Fruit fly (Drosophila melanogaster) whole organism, pupa: ENCODE results near the gene Hira.

ENCODE experiments used
- CG10348 ChIP-seq: fragments of 200-800 bp; sonication (Bioruptor generic); IDR thresholded peaks from 2 replicates; pipeline ENCODE4 v1.3.6; 2022; ENCODE audit warnings: missing biosample characterization, missing genetic modification characterization
- CG12605 ChIP-seq: fragments of 200-800 bp; sonication (Bioruptor generic); IDR thresholded peaks from 2 replicates; pipeline ENCODE4 v1.3.6; 2022; ENCODE audit warnings: missing biosample characterization, missing genetic modification characterization
- CG13204 ChIP-seq: fragments of 200-800 bp; sonication (Bioruptor generic); optimal IDR thresholded peaks from 2 replicates; lab custom pipeline; 2018; ENCODE audit warnings: missing biosample characterization, mild to moderate bottlenecking, missing genetic modification characterization, moderate library complexity
- CG14655 ChIP-seq: fragments of 200-800 bp; sonication (Bioruptor generic); optimal IDR thresholded peaks from 3 replicates; lab custom pipeline; 2017; ENCODE audit warnings: mild to moderate bottlenecking, missing biosample characterization, missing genetic modification reagents, missing genetic modification characterization
- CG15710 ChIP-seq: fragments of 200-800 bp; sonication (Bioruptor generic); optimal IDR thresholded peaks from 2 replicates; lab custom pipeline; 2018; ENCODE audit warnings: missing biosample characterization, mild to moderate bottlenecking, missing genetic modification characterization, moderate library complexity
- CG17806 ChIP-seq: fragments of 200-800 bp; sonication (Bioruptor generic); optimal IDR thresholded peaks from 2 replicates; lab custom pipeline; 2018; ENCODE audit warnings: missing biosample characterization, mild to moderate bottlenecking, missing genetic modification characterization, moderate library complexity
- CG32121 ChIP-seq: fragments of 200-800 bp; sonication (Bioruptor generic); IDR thresholded peaks from 2 replicates; pipeline ENCODE4 v1.3.6; 2022; ENCODE audit warnings: missing biosample characterization, missing genetic modification characterization
- CG34367 ChIP-seq: fragments of 200-800 bp; sonication (Bioruptor generic); optimal IDR thresholded peaks from 2 replicates; lab custom pipeline; 2018; ENCODE audit warnings: missing biosample characterization, mild to moderate bottlenecking, missing genetic modification characterization
- CG4496 ChIP-seq: fragments of 200-800 bp; sonication (Bioruptor generic); IDR thresholded peaks from 3 replicates; pipeline ENCODE4 v1.3.6; 2022; ENCODE audit warnings: missing biosample characterization, missing genetic modification characterization
- CG8159 ChIP-seq: fragments of 200-800 bp; sonication (Bioruptor generic); optimal IDR thresholded peaks from 3 replicates; lab custom pipeline; 2018; ENCODE audit warnings: missing biosample characterization, mild to moderate bottlenecking, missing genetic modification characterization, moderate library complexity
- CG8301 ChIP-seq: fragments of 200-800 bp; sonication (Bioruptor generic); optimal IDR thresholded peaks from 2 replicates; lab custom pipeline; 2018; ENCODE audit warnings: missing biosample characterization, mild to moderate bottlenecking, missing genetic modification characterization
- CG9948 ChIP-seq: fragments of 200-800 bp; sonication (Bioruptor generic); optimal IDR thresholded peaks from 2 replicates; lab custom pipeline; 2018; ENCODE audit warnings: missing biosample characterization, mild to moderate bottlenecking, missing genetic modification characterization, moderate library complexity
- D1 ChIP-seq: fragments of 200-800 bp; sonication (Bioruptor generic); optimal IDR thresholded peaks from 2 replicates; lab custom pipeline; 2018; ENCODE audit warnings: missing biosample characterization, mild to moderate bottlenecking, missing genetic modification characterization, moderate library complexity
- EcR ChIP-seq: fragments of 200-800 bp; sonication (Bioruptor generic); optimal IDR thresholded peaks from 3 replicates; lab custom pipeline; 2019; ENCODE audit warnings: missing biosample characterization, missing genetic modification characterization, mild to moderate bottlenecking, moderate library complexity, missing genetic modification reagents
- Ets98B ChIP-seq: fragments of 200-800 bp; sonication (Bioruptor generic); IDR thresholded peaks from 2 replicates; pipeline ENCODE4 v1.3.6; 2022; ENCODE audit warnings: missing biosample characterization, missing genetic modification characterization
- Pif1A ChIP-seq: fragments of 200-800 bp; sonication (Bioruptor generic); optimal IDR thresholded peaks from 3 replicates; lab custom pipeline; 2016; ENCODE audit warnings: missing biosample characterization, missing genetic modification characterization
- Pif1B ChIP-seq: fragments of 200-800 bp; sonication (Bioruptor generic); optimal IDR thresholded peaks from 3 replicates; lab custom pipeline; 2016; ENCODE audit warnings: missing biosample characterization, missing genetic modification characterization
- Snoo ChIP-seq: fragments of 200-800 bp; sonication (Bioruptor generic); optimal IDR thresholded peaks from 3 replicates; lab custom pipeline; 2017; ENCODE audit warnings: missing biosample characterization, mild to moderate bottlenecking, missing genetic modification characterization, inconsistent platforms
- fd96Ca ChIP-seq: fragments of 200-800 bp; sonication (Bioruptor generic); IDR thresholded peaks from 3 replicates; pipeline ENCODE4 v1.3.6; 2022; ENCODE audit warnings: missing biosample characterization, missing genetic modification characterization
- gl ChIP-seq: fragments of 200-800 bp; sonication (Bioruptor generic); optimal IDR thresholded peaks from 2 replicates; lab custom pipeline; 2018; ENCODE audit warnings: missing biosample characterization, mild to moderate bottlenecking, missing genetic modification characterization
- rn ChIP-seq: fragments of 200-800 bp; sonication (Bioruptor generic); IDR thresholded peaks from 2 replicates; pipeline ENCODE4 v1.3.6; 2022; ENCODE audit warnings: missing biosample characterization, missing genetic modification characterization

Hira gene

dm6 chrX:7695391-7696053, 26.4 kb upstream of the Hira start:
- TF ChIP-seq CG13204 (no peak), CG12605 (GFP tag; lab: Robert Waterston, UW) (0 out of 2 replicates have a peak, but pooled peaks have one; percentile 47), Pif1A (peak; percentile 26), Snoo (tag; lab: Kevin White, UChicago) (no peak), D1 (tag; lab: Kevin White, UChicago) (no peak), Pif1B (GFP tag; lab: Kevin White, UChicago) (no peak), CG32121 (0 out of 2 replicates have a peak, but pooled peaks have one; percentile 15), Ets98B (GFP tag; lab: Robert Waterston, UW) (peak; percentile 46), CG10348 (GFP tag; lab: Robert Waterston, UW) (no peak), CG9948 (tag; lab: Kevin White, UChicago) (no peak)

dm6 chrX:7696165-7696564, 25.8 kb upstream of the Hira start:
- TF ChIP-seq D1 (tag; lab: Kevin White, UChicago): no peak
- TF ChIP-seq CG10348 (GFP tag; lab: Robert Waterston, UW): no peak
- TF ChIP-seq CG34367 (tag; lab: Kevin White, UChicago): no peak
- no peak for TF ChIP-seq CG14655 (GFP tag; lab: Kevin White, UChicago)
- TF ChIP-seq CG4496 (GFP tag; lab: Robert Waterston, UW): no peak
- no peak for TF ChIP-seq Pif1A
- no peak for TF ChIP-seq gl (tag; lab: Kevin White, UChicago)
- no peak for TF ChIP-seq CG9948 (tag; lab: Kevin White, UChicago)
- TF ChIP-seq CG13204: no peak
- TF ChIP-seq CG12605 (GFP tag; lab: Robert Waterston, UW): no peak
- no peak for TF ChIP-seq CG8159 (tag; lab: Kevin White, UChicago)
- TF ChIP-seq Pif1B (GFP tag; lab: Kevin White, UChicago): no peak
- no peak for TF ChIP-seq EcR (GFP tag; lab: Kevin White, UChicago)
- TF ChIP-seq CG17806 (tag; lab: Kevin White, UChicago): no peak
- TF ChIP-seq CG32121: no peak

DNA sequence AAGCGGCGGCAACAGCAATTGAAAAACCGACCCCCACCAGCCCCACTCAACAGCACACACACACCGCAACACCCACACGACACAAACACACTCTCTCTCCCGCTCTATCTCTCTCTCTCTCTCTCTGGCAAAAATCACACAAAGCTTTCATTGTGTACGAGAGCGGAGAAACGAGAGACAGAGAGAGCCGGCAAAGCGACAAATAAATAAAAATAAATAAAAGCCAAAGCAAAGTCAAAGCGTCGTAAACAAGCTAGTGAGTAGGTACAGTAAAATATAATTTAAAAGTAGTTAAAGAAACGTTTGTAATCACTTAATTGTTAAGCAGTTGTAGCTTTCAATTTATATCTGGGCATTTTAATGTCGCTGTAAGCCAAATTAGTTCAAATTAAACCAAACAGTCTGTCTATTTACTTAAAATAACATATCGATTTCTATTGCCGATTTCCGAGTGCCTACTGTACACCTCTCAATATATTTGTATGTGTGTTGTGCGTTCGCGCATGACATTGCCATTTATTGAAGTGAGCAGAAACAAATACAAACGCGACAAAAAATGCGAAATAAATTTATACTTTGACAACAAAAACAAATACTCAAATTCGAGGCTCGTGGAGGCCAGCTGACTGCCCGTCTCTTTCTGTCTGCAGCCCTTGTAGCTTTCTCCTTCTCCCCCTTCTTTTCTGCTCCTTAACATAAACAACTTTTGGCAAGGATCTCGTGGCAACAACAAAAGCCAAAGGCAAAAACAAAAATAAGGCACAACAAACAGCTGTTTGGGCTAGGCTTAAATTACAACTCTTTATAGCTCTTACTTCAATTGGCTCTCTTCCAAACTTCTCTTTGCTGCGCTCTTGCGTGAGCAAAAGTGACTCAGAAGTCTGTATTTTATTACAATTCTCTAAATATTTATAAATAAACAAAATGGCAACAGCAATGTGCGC, 24.9 kb upstream of the Hira start:
- peak; percentile 91 for TF ChIP-seq CG8159 (tag; lab: Kevin White, UChicago)
- peak; percentile 91 for TF ChIP-seq Snoo (tag; lab: Kevin White, UChicago)
- peak; percentile 44 for TF ChIP-seq EcR (GFP tag; lab: Kevin White, UChicago)
- peak; percentile 94 for TF ChIP-seq CG8301 (tag; lab: Kevin White, UChicago)
- TF ChIP-seq CG12605 (GFP tag; lab: Robert Waterston, UW): peak; percentile 89
- peak; percentile 92 for TF ChIP-seq CG34367 (tag; lab: Kevin White, UChicago)
- TF ChIP-seq Ets98B (GFP tag; lab: Robert Waterston, UW): peak; percentile 95
- peak; percentile 91 for TF ChIP-seq fd96Ca (GFP tag; lab: Robert Waterston, UW)
- TF ChIP-seq CG15710 (tag; lab: Kevin White, UChicago): peak; percentile 93
- peak; percentile 87 for TF ChIP-seq Pif1B (GFP tag; lab: Kevin White, UChicago)
- peak; percentile 81 for TF ChIP-seq gl (tag; lab: Kevin White, UChicago)
- peak; percentile 96 for TF ChIP-seq CG14655 (GFP tag; lab: Kevin White, UChicago)
- TF ChIP-seq CG9948 (tag; lab: Kevin White, UChicago): peak; percentile 92
- TF ChIP-seq CG13204: peak; percentile 76
- TF ChIP-seq Pif1A: peak; percentile 87
- TF ChIP-seq D1 (tag; lab: Kevin White, UChicago): peak; percentile 72
- peak; percentile 88 for TF ChIP-seq CG17806 (tag; lab: Kevin White, UChicago)
- TF ChIP-seq CG10348 (GFP tag; lab: Robert Waterston, UW): peak; percentile 92
- TF ChIP-seq CG32121: peak; percentile 97
- peak; percentile 69 for TF ChIP-seq rn
- TF ChIP-seq CG4496 (GFP tag; lab: Robert Waterston, UW): peak; percentile 95

DNA sequence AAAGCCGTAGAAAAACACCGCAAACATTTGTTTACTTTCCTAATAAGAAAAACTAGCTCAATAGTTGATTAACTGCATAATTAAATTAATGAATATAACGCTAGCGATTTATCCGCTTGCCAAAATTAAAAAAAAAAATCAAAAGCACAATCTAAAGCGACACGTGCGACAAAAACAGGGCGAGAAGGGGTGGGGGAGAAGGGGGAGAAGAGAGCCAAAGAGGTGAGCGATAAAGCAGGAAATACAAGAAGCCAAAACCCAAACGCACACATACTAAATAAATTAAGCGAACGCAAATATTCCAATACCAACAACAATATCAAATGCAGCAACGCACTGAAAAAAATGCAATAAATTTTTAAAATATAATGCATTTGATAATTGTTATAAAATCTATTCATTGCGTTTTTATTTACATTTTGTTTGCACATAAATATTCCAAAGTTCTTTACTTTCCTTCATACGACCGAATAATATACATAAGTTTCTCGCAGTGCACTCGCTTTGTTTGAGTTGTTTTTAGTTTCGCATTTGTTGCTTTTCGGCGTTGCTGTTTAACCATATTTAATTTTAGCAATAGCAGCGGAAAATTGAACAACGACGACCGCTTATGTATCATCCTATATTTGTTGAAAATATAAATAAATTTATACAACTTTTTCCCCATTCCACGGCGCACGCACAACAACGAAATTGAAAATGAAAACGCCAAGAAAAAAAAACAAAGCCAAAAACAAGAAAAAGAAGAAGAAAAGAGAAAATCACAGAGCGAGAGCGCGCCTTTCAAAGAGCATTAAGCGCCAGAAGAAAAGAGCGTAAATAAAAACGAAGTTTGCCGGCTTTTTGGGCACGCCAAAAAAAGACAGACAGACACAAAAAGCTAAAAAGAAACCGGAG, 23.7 kb upstream of the Hira start:
- TF ChIP-seq CG8159 (tag; lab: Kevin White, UChicago) (peak; percentile 91), CG17806 (tag; lab: Kevin White, UChicago) (peak; percentile 91), CG14655 (GFP tag; lab: Kevin White, UChicago) (peak; percentile 94), Pif1B (GFP tag; lab: Kevin White, UChicago) (peak; percentile 87), CG13204 (peak; percentile 40), CG9948 (tag; lab: Kevin White, UChicago) (peak; percentile 93), gl (tag; lab: Kevin White, UChicago) (peak; percentile 68), Ets98B (GFP tag; lab: Robert Waterston, UW) (peak; percentile 95), CG4496 (GFP tag; lab: Robert Waterston, UW) (peak; percentile 97), CG34367 (tag; lab: Kevin White, UChicago) (peak; percentile 88), CG8301 (tag; lab: Kevin White, UChicago) (peak; percentile 93), rn (peak; percentile 94), Snoo (tag; lab: Kevin White, UChicago) (peak; percentile 96), CG15710 (tag; lab: Kevin White, UChicago) (peak; percentile 86), CG12605 (GFP tag; lab: Robert Waterston, UW) (peak; percentile 96), CG10348 (GFP tag; lab: Robert Waterston, UW) (peak; percentile 80), Pif1A (peak; percentile 87), D1 (tag; lab: Kevin White, UChicago) (peak; percentile 94), fd96Ca (GFP tag; lab: Robert Waterston, UW) (peak; percentile 63), CG32121 (peak; percentile 98), EcR (GFP tag; lab: Kevin White, UChicago) (no peak)
